Worm (Caenorhabditis elegans) whole organism, young adult: ENCODE measurements around the gene moc-2.

Experiments used
- B0035.1 ChIP-seq: sonication (generic microtip); optimal IDR thresholded peaks from 2 replicates; lab custom pipeline; 2016; ENCODE audit warnings: missing genetic modification characterization, mild to moderate bottlenecking, missing compliant biosample characterization, missing genotype, missing genetic modification reagents
- B0336.3 ChIP-seq: fragments of 200-800 bp; sonication (Bioruptor generic); IDR thresholded peaks from 2 replicates; pipeline ENCODE4 v1.3.6; 2022; ENCODE audit warnings: missing genetic modification characterization, missing compliant biosample characterization
- D2030.7 ChIP-seq: fragments of 200-800 bp; sonication (Bioruptor generic); IDR thresholded peaks from 2 replicates; pipeline ENCODE4 v1.3.6; 2022; ENCODE audit warnings: missing genetic modification reagents, missing genetic modification characterization, missing compliant biosample characterization
- F55B11.4 ChIP-seq: sonication (generic microtip); optimal IDR thresholded peaks from 2 replicates; lab custom pipeline; 2016; ENCODE audit warnings: missing compliant biosample characterization, missing genetic modification characterization, borderline replicate concordance; ENCODE audit not compliant: insufficient read depth
- K11D2.4 ChIP-seq: fragments of 200-800 bp; sonication (Bioruptor generic); IDR thresholded peaks from 2 replicates; pipeline ENCODE4 v1.3.6; 2022; ENCODE audit warnings: missing genetic modification reagents, missing genetic modification characterization, missing compliant biosample characterization
- Y53G8AR.9 ChIP-seq: fragments of 200-800 bp; sonication (Bioruptor generic); conservative IDR thresholded peaks from 2 replicates; pipeline ENCODE4 v1.3.6; 2022; ENCODE audit warnings: missing genetic modification reagents, missing genetic modification characterization, missing compliant biosample characterization
- Y56A3A.18 ChIP-seq: fragments of 200-800 bp; sonication (Bioruptor generic); IDR thresholded peaks from 2 replicates; pipeline ENCODE4 v1.3.6; 2022; ENCODE audit warnings: missing genetic modification reagents, missing genetic modification characterization, missing compliant biosample characterization
- Y79H2A.3 ChIP-seq: fragments of 200-800 bp; sonication (Bioruptor generic); conservative IDR thresholded peaks from 2 replicates; pipeline ENCODE4 v1.3.6; 2022; ENCODE audit warnings: missing genetic modification reagents, missing genetic modification characterization, missing compliant biosample characterization
- ccch-3 ChIP-seq: fragments of 200-800 bp; sonication (Bioruptor generic); optimal IDR thresholded peaks from 2 replicates; lab custom pipeline; 2018; ENCODE audit warnings: mild to moderate bottlenecking, missing genetic modification characterization, missing compliant biosample characterization
- ceh-100 ChIP-seq: fragments of 200-800 bp; sonication (Bioruptor generic); IDR thresholded peaks from 2 replicates; pipeline ENCODE4 v1.3.6; 2022; ENCODE audit warnings: missing genetic modification reagents, missing genetic modification characterization, missing compliant biosample characterization
- ceh-79 ChIP-seq: sonication (generic microtip); optimal IDR thresholded peaks from 2 replicates; lab custom pipeline; 2017; ENCODE audit warnings: mild to moderate bottlenecking, missing genetic modification characterization, missing compliant biosample characterization
- dox-1 ChIP-seq: fragments of 200-800 bp; sonication (Bioruptor generic); IDR thresholded peaks from 2 replicates; pipeline ENCODE4 v1.3.6; 2022; ENCODE audit warnings: missing genetic modification reagents, missing genetic modification characterization, missing compliant biosample characterization
- egrh-3 ChIP-seq: fragments of 200-800 bp; sonication (Bioruptor generic); IDR thresholded peaks from 2 replicates; pipeline ENCODE4 v1.3.6; 2022; ENCODE audit warnings: missing genetic modification reagents, missing genetic modification characterization, missing compliant biosample characterization
- ekl-4 ChIP-seq: fragments of 200-800 bp; sonication (Bioruptor generic); IDR thresholded peaks from 2 replicates; pipeline ENCODE4 v1.3.6; 2022; ENCODE audit warnings: missing genetic modification reagents, missing genetic modification characterization, missing compliant biosample characterization
- fkh-3 ChIP-seq: sonication (generic microtip); optimal IDR thresholded peaks from 2 replicates; lab custom pipeline; 2016; ENCODE audit warnings: mild to moderate bottlenecking, missing genetic modification characterization, missing compliant biosample characterization
- him-1 ChIP-seq: sonication (generic microtip); optimal IDR thresholded peaks from 2 replicates; lab custom pipeline; 2016; ENCODE audit warnings: missing genotype, missing genetic modification reagents, missing genetic modification characterization, missing compliant biosample characterization
- hmg-1.2 ChIP-seq: fragments of 200-800 bp; sonication (Bioruptor generic); IDR thresholded peaks from 2 replicates; pipeline ENCODE4 v1.3.6; 2022; ENCODE audit warnings: missing genetic modification reagents, missing genetic modification characterization, missing compliant biosample characterization
- hmg-20 ChIP-seq: fragments of 200-800 bp; sonication (Bioruptor generic); IDR thresholded peaks from 2 replicates; pipeline ENCODE4 v1.3.6; 2022; ENCODE audit warnings: missing genetic modification reagents, missing genetic modification characterization, missing compliant biosample characterization
- lin-54 ChIP-seq: fragments of 200-800 bp; sonication (Bioruptor generic); optimal IDR thresholded peaks from 2 replicates; lab custom pipeline; 2018; ENCODE audit warnings: mild to moderate bottlenecking, missing genetic modification characterization, missing compliant biosample characterization
- madf-3 ChIP-seq: fragments of 200-800 bp; sonication (Bioruptor generic); IDR thresholded peaks from 2 replicates; pipeline ENCODE4 v1.3.6; 2022; ENCODE audit warnings: missing genetic modification reagents, missing genetic modification characterization, missing compliant biosample characterization
- madf-6 ChIP-seq: fragments of 200-800 bp; sonication (Bioruptor generic); IDR thresholded peaks from 2 replicates; pipeline ENCODE4 v1.3.6; 2022; ENCODE audit warnings: missing genetic modification reagents, missing genetic modification characterization, missing compliant biosample characterization
- nfya-1 ChIP-seq: sonication (generic microtip); optimal IDR thresholded peaks from 2 replicates; lab custom pipeline; 2017; ENCODE audit warnings: antibody characterized with exemption, missing compliant biosample characterization, missing genetic modification characterization, borderline replicate concordance; ENCODE audit not compliant: insufficient read depth
- nhr-27 ChIP-seq: fragments of 200-800 bp; sonication (Bioruptor generic); optimal IDR thresholded peaks from 2 replicates; lab custom pipeline; 2018; ENCODE audit warnings: mild to moderate bottlenecking, missing genetic modification characterization, moderate library complexity, missing compliant biosample characterization
- rcor-1 ChIP-seq: fragments of 200-800 bp; sonication (Bioruptor generic); IDR thresholded peaks from 2 replicates; pipeline ENCODE4 v1.3.6; 2022; ENCODE audit warnings: missing genetic modification reagents, missing genetic modification characterization, missing compliant biosample characterization
- rpc-1 ChIP-seq, 2 experiments: fragments of 150-350 bp in 1 of 2; sonication (generic microtip) in 1 of 2; optimal IDR thresholded peaks; 2 replicates each; lab custom pipeline; 2014 to 2018; ENCODE audit warnings: missing biosample characterization in 1 of 2, missing genetic modification characterization in 1 of 2, missing genetic modification reagents in 1 of 2, missing genotype in 1 of 2
- snpc-4 ChIP-seq, 5 experiments: fragments of 150-350 bp in 1 of 5; sonication (generic microtip) in 4 of 5; optimal IDR thresholded peaks; 2 replicates each; lab custom pipeline; 2014 to 2018; ENCODE audit warnings: missing genetic modification characterization in 5 of 5, missing biosample characterization in 3 of 5, antibody characterized with exemption in 2 of 5, mild to moderate bottlenecking in 2 of 5, missing compliant biosample characterization in 2 of 5, missing genotype in 2 of 5, moderate library complexity in 2 of 5, missing genetic modification reagents in 1 of 5

Gene moc-2

ce11 chrV:6458302-6458998 is 45.5 kb downstream of the moc-2 start:
- TF ChIP-seq Y53G8AR.9 (GFP tag; lab: Robert Waterston, UW), result no peak
- no peak for TF ChIP-seq dox-1 (GFP tag; lab: Robert Waterston, UW)
- TF ChIP-seq nhr-27, result no peak
- TF ChIP-seq him-1 (tag; lab: Kevin White, UChicago), result no peak
- no peak for TF ChIP-seq B0035.1 (tag; lab: Kevin White, UChicago)

ce11 chrV:6456903-6457302 is 47.1 kb downstream of the moc-2 start:
- TF ChIP-seq hmg-20 (GFP tag; lab: Robert Waterston, UW) (no peak), ccch-3 (GFP tag; lab: Kevin White, UChicago) (no peak), Y56A3A.18 (GFP tag; lab: Robert Waterston, UW) (no peak), fkh-3 (no peak), snpc-4 (GFP tag; optimal IDR thresholded peaks at IDR 0.05; lab: Kevin White, UChicago) (no peak), snpc-4 (tag; optimal IDR thresholded peaks at IDR 0.05; lab: Kevin White, UChicago) (no peak)

- TF ChIP-seq madf-6 (GFP tag; lab: Robert Waterston, UW) (peak; percentile 53), Y79H2A.3 (GFP tag; lab: Robert Waterston, UW) (no peak), egrh-3 (no peak), ceh-79 (tag; lab: Kevin White, UChicago) (peak; percentile 25), lin-54 (GFP tag; lab: Kevin White, UChicago) (no peak), K11D2.4 (GFP tag; lab: Robert Waterston, UW) (no peak), ekl-4 (GFP tag; lab: Robert Waterston, UW) (0 out of 2 replicates have a peak, but pooled peaks have one; percentile 11), rcor-1 (GFP tag; lab: Robert Waterston, UW) (0 out of 2 replicates have a peak, but pooled peaks have one; percentile 7), B0336.3 (GFP tag; lab: Robert Waterston, UW) (peak; percentile 35; the same call in 1 of the 2 replicates), F55B11.4 (no peak), nfya-1 (no peak), hmg-1.2 (GFP tag; lab: Robert Waterston, UW) (no peak), rpc-1 (optimal IDR thresholded peaks at IDR 0.05; lab: Kevin White, UChicago) (no peak), rpc-1 (tag; optimal IDR thresholded peaks at IDR 0.05; lab: Kevin White, UChicago) (no peak), ceh-100 (GFP tag; lab: Robert Waterston, UW) (no peak), D2030.7 (no peak), madf-3 (GFP tag; lab: Robert Waterston, UW) (no peak)
- TF ChIP-seq, all 124 proteins: peak for 5
Observed at ce11 chrV:6453122-6453521, 50.9 kb downstream of the moc-2 start, which contains the start of gene acl-9. TSS of gene acl-9 (plus strand) at chrV:6453226.
